Worm (Caenorhabditis elegans) whole organism, young adult: ENCODE data around the gene Y47G7B.2.

Experiments used
- B0261.1 ChIP-seq: sonication (generic microtip); optimal IDR thresholded peaks from 2 replicates; lab custom pipeline; 2016; ENCODE audit warnings: mild to moderate bottlenecking, missing genetic modification characterization, moderate library complexity, missing compliant biosample characterization
- D2030.7 ChIP-seq: fragments of 200-800 bp; sonication (Bioruptor generic); IDR thresholded peaks from 2 replicates; pipeline ENCODE4 v1.3.6; 2022; ENCODE audit warnings: missing genetic modification reagents, missing genetic modification characterization, missing compliant biosample characterization
- F23B12.7 ChIP-seq: sonication (generic microtip); optimal IDR thresholded peaks from 2 replicates; lab custom pipeline; 2017; ENCODE audit warnings: missing genetic modification characterization, mild to moderate bottlenecking, missing compliant biosample characterization, antibody characterized with exemption, moderate library complexity; ENCODE audit not compliant: insufficient read depth
- F39B2.1 ChIP-seq: fragments of 200-800 bp; sonication (Bioruptor generic); IDR thresholded peaks from 2 replicates; pipeline ENCODE4 v1.3.6; 2022; ENCODE audit warnings: missing genetic modification reagents, missing genetic modification characterization, missing compliant biosample characterization
- F55B11.4 ChIP-seq: sonication (generic microtip); optimal IDR thresholded peaks from 2 replicates; lab custom pipeline; 2016; ENCODE audit warnings: missing compliant biosample characterization, missing genetic modification characterization, borderline replicate concordance; ENCODE audit not compliant: insufficient read depth
- K12H6.12 ChIP-seq: fragments of 200-800 bp; sonication (Bioruptor generic); optimal IDR thresholded peaks from 2 replicates; lab custom pipeline; 2018; ENCODE audit warnings: mild to moderate bottlenecking, missing genetic modification characterization, missing compliant biosample characterization
- T07F8.4 ChIP-seq: sonication (generic microtip); optimal IDR thresholded peaks from 2 replicates; lab custom pipeline; 2016; ENCODE audit warnings: mild to moderate bottlenecking, missing genetic modification characterization, moderate library complexity, missing compliant biosample characterization
- ama-1 ChIP-seq, 3 experiments: fragments of 150-350 bp in 1 of 3; sonication (generic microtip) in 2 of 3; optimal IDR thresholded peaks; 2 replicates each; lab custom pipeline; 2014 to 2018; ENCODE audit warnings: missing biosample characterization in 2 of 3, missing genetic modification characterization in 2 of 3, missing genetic modification reagents in 2 of 3
- aptf-3 ChIP-seq: fragments of 200-800 bp; sonication (Bioruptor generic); IDR thresholded peaks from 2 replicates; pipeline ENCODE4 v1.3.6; 2022; ENCODE audit warnings: missing genetic modification characterization, missing compliant biosample characterization
- athp-1 ChIP-seq: sonication (generic microtip); optimal IDR thresholded peaks from 2 replicates; lab custom pipeline; 2017; ENCODE audit warnings: mild to moderate bottlenecking, missing genetic modification characterization, missing compliant biosample characterization
- attf-5 ChIP-seq: fragments of 200-800 bp; sonication (Bioruptor generic); optimal IDR thresholded peaks from 2 replicates; lab custom pipeline; 2018; ENCODE audit warnings: mild to moderate bottlenecking, missing genetic modification characterization, missing compliant biosample characterization
- attf-6 ChIP-seq: fragments of 200-800 bp; sonication (Bioruptor generic); IDR thresholded peaks from 2 replicates; pipeline ENCODE4 v1.3.6; 2022; ENCODE audit warnings: missing genetic modification reagents, missing genetic modification characterization, missing compliant biosample characterization
- ceh-91 ChIP-seq: fragments of 200-800 bp; sonication (Bioruptor generic); IDR thresholded peaks from 2 replicates; pipeline ENCODE4 v1.3.6; 2022; ENCODE audit warnings: missing genetic modification reagents, missing genetic modification characterization, missing compliant biosample characterization
- dpff-1 ChIP-seq: sonication (generic microtip); optimal IDR thresholded peaks from 2 replicates; lab custom pipeline; 2017; ENCODE audit warnings: mild to moderate bottlenecking, missing genetic modification characterization, missing compliant biosample characterization
- dpl-1 ChIP-seq: fragments of 150-350 bp; optimal IDR thresholded peaks from 2 replicates; lab custom pipeline; 2014; ENCODE audit warnings: missing biosample characterization, missing genetic modification reagents, missing genetic modification characterization
- egl-44 ChIP-seq: fragments of 200-800 bp; sonication (Bioruptor generic); IDR thresholded peaks from 2 replicates; pipeline ENCODE4 v1.3.6; 2022; ENCODE audit warnings: missing genetic modification reagents, missing genetic modification characterization, missing compliant biosample characterization
- egrh-3 ChIP-seq: fragments of 200-800 bp; sonication (Bioruptor generic); IDR thresholded peaks from 2 replicates; pipeline ENCODE4 v1.3.6; 2022; ENCODE audit warnings: missing genetic modification reagents, missing genetic modification characterization, missing compliant biosample characterization
- ets-4 ChIP-seq: fragments of 200-800 bp; sonication (Bioruptor generic); optimal IDR thresholded peaks from 2 replicates; lab custom pipeline; 2018; ENCODE audit warnings: mild to moderate bottlenecking, missing genetic modification characterization, missing compliant biosample characterization
- hlh-26 ChIP-seq: fragments of 200-800 bp; sonication (Bioruptor generic); conservative IDR thresholded peaks from 2 replicates; pipeline ENCODE4 v1.3.6; 2022; ENCODE audit warnings: missing genetic modification reagents, missing genetic modification characterization, missing compliant biosample characterization
- hsf-1 ChIP-seq: fragments of 200-800 bp; sonication (Bioruptor generic); IDR thresholded peaks from 2 replicates; pipeline ENCODE4 v1.3.6; 2022; ENCODE audit warnings: missing genetic modification reagents, missing genetic modification characterization, missing compliant biosample characterization
- let-526 ChIP-seq: fragments of 200-800 bp; sonication (Bioruptor generic); IDR thresholded peaks from 2 replicates; pipeline ENCODE4 v1.3.6; 2022; ENCODE audit warnings: missing genetic modification reagents, missing genetic modification characterization, missing compliant biosample characterization
- lin-54 ChIP-seq: fragments of 200-800 bp; sonication (Bioruptor generic); optimal IDR thresholded peaks from 2 replicates; lab custom pipeline; 2018; ENCODE audit warnings: mild to moderate bottlenecking, missing genetic modification characterization, missing compliant biosample characterization
- madf-3 ChIP-seq: fragments of 200-800 bp; sonication (Bioruptor generic); IDR thresholded peaks from 2 replicates; pipeline ENCODE4 v1.3.6; 2022; ENCODE audit warnings: missing genetic modification reagents, missing genetic modification characterization, missing compliant biosample characterization
- madf-6 ChIP-seq: fragments of 200-800 bp; sonication (Bioruptor generic); IDR thresholded peaks from 2 replicates; pipeline ENCODE4 v1.3.6; 2022; ENCODE audit warnings: missing genetic modification reagents, missing genetic modification characterization, missing compliant biosample characterization
- mcd-1 ChIP-seq: fragments of 200-800 bp; sonication (Bioruptor generic); IDR thresholded peaks from 2 replicates; pipeline ENCODE4 v1.3.6; 2022; ENCODE audit warnings: missing genetic modification reagents, missing genetic modification characterization, missing compliant biosample characterization
- nfya-1 ChIP-seq: sonication (generic microtip); optimal IDR thresholded peaks from 2 replicates; lab custom pipeline; 2017; ENCODE audit warnings: antibody characterized with exemption, missing compliant biosample characterization, missing genetic modification characterization, borderline replicate concordance; ENCODE audit not compliant: insufficient read depth
- nfyb-1 ChIP-seq: fragments of 200-800 bp; sonication (Bioruptor generic); IDR thresholded peaks from 2 replicates; pipeline ENCODE4 v1.3.6; 2022; ENCODE audit warnings: missing genetic modification reagents, missing genetic modification characterization, missing compliant biosample characterization
- nhr-90 ChIP-seq: sonication (generic microtip); optimal IDR thresholded peaks from 2 replicates; lab custom pipeline; 2016; ENCODE audit warnings: missing genotype, mild to moderate bottlenecking, missing genetic modification characterization, missing compliant biosample characterization
- pbrm-1 ChIP-seq: fragments of 200-800 bp; sonication (Bioruptor generic); IDR thresholded peaks from 2 replicates; pipeline ENCODE4 v1.3.6; 2022; ENCODE audit warnings: missing genetic modification reagents, missing genetic modification characterization, missing compliant biosample characterization
- repo-1 ChIP-seq: sonication (generic microtip); optimal IDR thresholded peaks from 2 replicates; lab custom pipeline; 2017; ENCODE audit warnings: mild to moderate bottlenecking, missing genetic modification characterization, missing compliant biosample characterization
- rpc-1 ChIP-seq, 2 experiments: fragments of 150-350 bp in 1 of 2; sonication (generic microtip) in 1 of 2; optimal IDR thresholded peaks; 2 replicates each; lab custom pipeline; 2014 to 2018; ENCODE audit warnings: missing biosample characterization in 1 of 2, missing genetic modification characterization in 1 of 2, missing genetic modification reagents in 1 of 2, missing genotype in 1 of 2
- snpc-1.1 ChIP-seq: sonication (generic microtip); optimal IDR thresholded peaks from 2 replicates; lab custom pipeline; 2017; ENCODE audit warnings: missing genetic modification characterization, mild to moderate bottlenecking, missing compliant biosample characterization, antibody characterized with exemption, moderate library complexity, missing genotype, missing genetic modification reagents; ENCODE audit not compliant: insufficient read depth
- snpc-4 ChIP-seq, 5 experiments: fragments of 150-350 bp in 1 of 5; sonication (generic microtip) in 4 of 5; optimal IDR thresholded peaks; 2 replicates each; lab custom pipeline; 2014 to 2018; ENCODE audit warnings: missing genetic modification characterization in 5 of 5, missing biosample characterization in 3 of 5, antibody characterized with exemption in 2 of 5, mild to moderate bottlenecking in 2 of 5, missing compliant biosample characterization in 2 of 5, missing genotype in 2 of 5, moderate library complexity in 2 of 5, missing genetic modification reagents in 1 of 5
- somi-1 ChIP-seq: fragments of 200-800 bp; sonication (Bioruptor generic); optimal IDR thresholded peaks from 2 replicates; lab custom pipeline; 2018; ENCODE audit warnings: mild to moderate bottlenecking, missing genetic modification characterization, missing compliant biosample characterization
- sptf-2 ChIP-seq: fragments of 200-800 bp; sonication (Bioruptor generic); optimal IDR thresholded peaks from 2 replicates; lab custom pipeline; 2018; ENCODE audit warnings: mild to moderate bottlenecking, missing genetic modification characterization, missing compliant biosample characterization
- tbp1 ChIP-seq: fragments of 200-800 bp; sonication (Bioruptor generic); optimal IDR thresholded peaks from 2 replicates; lab custom pipeline; 2018; ENCODE audit warnings: mild to moderate bottlenecking, missing genetic modification characterization, missing compliant biosample characterization
- tlf-1 ChIP-seq: fragments of 200-800 bp; sonication (Bioruptor generic); optimal IDR thresholded peaks from 2 replicates; lab custom pipeline; 2018; ENCODE audit warnings: mild to moderate bottlenecking, missing genetic modification characterization, missing compliant biosample characterization
- zfh-2 ChIP-seq: fragments of 200-800 bp; sonication (Bioruptor generic); conservative IDR thresholded peaks from 2 replicates; pipeline ENCODE4 v1.3.6; 2022; ENCODE audit warnings: missing genetic modification reagents, missing genetic modification characterization, missing compliant biosample characterization
- zim-3 ChIP-seq: sonication (generic microtip); optimal IDR thresholded peaks from 2 replicates; lab custom pipeline; 2017; ENCODE audit warnings: mild to moderate bottlenecking, missing genetic modification characterization, moderate library complexity, missing compliant biosample characterization
- ztf-22 ChIP-seq: fragments of 200-800 bp; sonication (Bioruptor generic); optimal IDR thresholded peaks from 2 replicates; lab custom pipeline; 2018; ENCODE audit warnings: mild to moderate bottlenecking, missing genetic modification characterization, moderate library complexity, missing compliant biosample characterization

The Y47G7B.2 gene

ce11 chrII:2721992-2722391, 14.2 kb upstream of the Y47G7B.2 start:
- TF ChIP-seq madf-3 (GFP tag; lab: Robert Waterston, UW) (no peak), zfh-2 (peak; percentile 52), T07F8.4 (tag; lab: Kevin White, UChicago) (no peak), B0261.1 (tag; lab: Kevin White, UChicago) (no peak), tbp1 (GFP tag; lab: Kevin White, UChicago) (peak; percentile 63), rpc-1 (optimal IDR thresholded peaks at IDR 0.05; lab: Kevin White, UChicago) (no peak), rpc-1 (tag; optimal IDR thresholded peaks at IDR 0.05; lab: Kevin White, UChicago) (peak; percentile 32)

ce11 chrII:2719212-2719611, 11.4 kb upstream of the Y47G7B.2 start:
- TF ChIP-seq nfya-1, result no peak
- TF ChIP-seq somi-1 (GFP tag; lab: Kevin White, UChicago), result no peak
- no peak for TF ChIP-seq madf-6 (GFP tag; lab: Robert Waterston, UW)
- 0 out of 2 replicates have a peak, but pooled peaks have one; percentile 10 for TF ChIP-seq mcd-1 (GFP tag; lab: Robert Waterston, UW)
- no peak for TF ChIP-seq sptf-2
- no peak for TF ChIP-seq zim-3 (tag; lab: Kevin White, UChicago)
- TF ChIP-seq egl-44, result no peak
- no peak for TF ChIP-seq tbp1 (GFP tag; lab: Kevin White, UChicago)
- TF ChIP-seq dpff-1 (tag; lab: Kevin White, UChicago), result no peak
- TF ChIP-seq ceh-91 (GFP tag; lab: Robert Waterston, UW), result no peak
- TF ChIP-seq egrh-3 (GFP tag; lab: Robert Waterston, UW), result peak; percentile 74; the same call in 1 of the 2 replicates
- TF ChIP-seq zfh-2, result peak; percentile 81

ce11 chrII:2717335-2717734, 9.5 kb upstream of the Y47G7B.2 start, which contains the start of gene T05A8.3:
TSS of gene T05A8.3 (minus strand) at chrII:2717435.
- TF ChIP-seq zfh-2, result 0 out of 2 replicates have a peak, but pooled peaks have one; percentile 26
- TF ChIP-seq F23B12.7 (tag; lab: Kevin White, UChicago), result no peak

ce11 chrII:2710919-2711318, 3.1 kb upstream of the Y47G7B.2 start, which contains the start of gene T05A8.2:
TSS of gene T05A8.2 (minus strand) at chrII:2711019.
- no peak for TF ChIP-seq egl-44
- no peak for TF ChIP-seq somi-1 (GFP tag; lab: Kevin White, UChicago)
- no peak for TF ChIP-seq ztf-22 (GFP tag; lab: Kevin White, UChicago)
- TF ChIP-seq let-526 (GFP tag; lab: Robert Waterston, UW), result no peak
- no peak for TF ChIP-seq F39B2.1
- no peak for TF ChIP-seq attf-5
- TF ChIP-seq ama-1 (optimal IDR thresholded peaks at IDR 0.05; lab: Kevin White, UChicago), result no peak
- TF ChIP-seq ama-1 (GFP tag; optimal IDR thresholded peaks at IDR 0.05; lab: Kevin White, UChicago), result no peak
- no peak for TF ChIP-seq attf-6
- TF ChIP-seq athp-1, result no peak
- no peak for TF ChIP-seq ets-4 (GFP tag; lab: Kevin White, UChicago)

- TF ChIP-seq tlf-1 (GFP tag; lab: Kevin White, UChicago), result no peak
- no peak for TF ChIP-seq hlh-26 (GFP tag; lab: Robert Waterston, UW)
- TF ChIP-seq pbrm-1 (GFP tag; lab: Robert Waterston, UW), result no peak
- no peak for TF ChIP-seq nfyb-1
- no peak for TF ChIP-seq sptf-2
- TF ChIP-seq repo-1 (tag; lab: Kevin White, UChicago), result no peak
- TF ChIP-seq nhr-90 (tag; lab: Kevin White, UChicago), result no peak
- no peak for TF ChIP-seq K12H6.12 (tag; lab: Kevin White, UChicago)
- no peak for TF ChIP-seq dpl-1 (GFP tag; lab: Kevin White, UChicago)
- TF ChIP-seq hsf-1 (GFP tag; lab: Robert Waterston, UW), result no peak
- no peak for TF ChIP-seq lin-54
- no peak for TF ChIP-seq snpc-1.1
- no peak for TF ChIP-seq snpc-4 (GFP tag; optimal IDR thresholded peaks at IDR 0.05; lab: Kevin White, UChicago)
- no peak for TF ChIP-seq snpc-4 (tag; optimal IDR thresholded peaks at IDR 0.05; lab: Kevin White, UChicago)
- TF ChIP-seq mcd-1 (GFP tag; lab: Robert Waterston, UW), result no peak
- TF ChIP-seq F55B11.4 (tag; lab: Kevin White, UChicago), result no peak
- no peak for TF ChIP-seq aptf-3 (GFP tag; lab: Robert Waterston, UW)
- no peak for TF ChIP-seq ceh-91 (GFP tag; lab: Robert Waterston, UW)
- TF ChIP-seq T07F8.4 (tag; lab: Kevin White, UChicago), result no peak
- TF ChIP-seq D2030.7, result no peak
Observed at ce11 chrII:2709942-2710341, 2.1 kb upstream of the Y47G7B.2 start, which contains the start of gene T05A8.1. TSS of gene T05A8.1 (minus strand) at chrII:2710042.
